Worm (Caenorhabditis elegans) whole organism, L2 larva: ENCODE measurements around the gene K02C4.2.

Experiments
- C34F6.9 ChIP-seq: fragments of 150-350 bp; optimal IDR thresholded peaks from 2 replicates; lab custom pipeline; 2014; ENCODE audit warnings: missing biosample characterization, missing genetic modification characterization
- F13H6.1 ChIP-seq: sonication (generic microtip); optimal IDR thresholded peaks from 2 replicates; lab custom pipeline; 2016; ENCODE audit warnings: missing genetic modification characterization, missing compliant biosample characterization
- R02D3.7 ChIP-seq: fragments of 150-350 bp; optimal IDR thresholded peaks from 2 replicates; lab custom pipeline; 2014; ENCODE audit warnings: missing biosample characterization, missing genetic modification characterization
- Y55F3AM.14 ChIP-seq: fragments of 200-800 bp; sonication (Bioruptor generic); optimal IDR thresholded peaks from 2 replicates; lab custom pipeline; 2018; ENCODE audit warnings: mild to moderate bottlenecking, missing genetic modification characterization, missing compliant biosample characterization
- ZK546.5 ChIP-seq: sonication (generic microtip); optimal IDR thresholded peaks from 2 replicates; lab custom pipeline; 2017; ENCODE audit warnings: missing biosample characterization, missing genetic modification characterization
- alr-1 ChIP-seq: fragments of 150-350 bp; optimal IDR thresholded peaks from 2 replicates; lab custom pipeline; 2014; ENCODE audit warnings: missing biosample characterization, missing genetic modification characterization
- aly-2 ChIP-seq: fragments of 150-350 bp; optimal IDR thresholded peaks from 2 replicates; lab custom pipeline; 2014; ENCODE audit warnings: missing biosample characterization, missing genetic modification characterization
- ama-1 ChIP-seq: fragments of 150-350 bp; optimal IDR thresholded peaks from 2 replicates; lab custom pipeline; 2018; ENCODE audit warnings: inconsistent platforms
- blmp-1 ChIP-seq: sonication (generic microtip); optimal IDR thresholded peaks from 2 replicates; lab custom pipeline; 2017; ENCODE audit warnings: missing genetic modification characterization, mild to moderate bottlenecking, missing compliant biosample characterization, antibody characterized with exemption, moderate library complexity; ENCODE audit not compliant: insufficient read depth
- ceh-16 ChIP-seq: fragments of 150-350 bp; optimal IDR thresholded peaks from 2 replicates; lab custom pipeline; 2014; ENCODE audit warnings: missing biosample characterization, missing genetic modification characterization
- ceh-82 ChIP-seq: fragments of 150-350 bp; optimal IDR thresholded peaks from 2 replicates; lab custom pipeline; 2014; ENCODE audit warnings: missing biosample characterization, missing genetic modification characterization
- crh-2 ChIP-seq: sonication (generic microtip); optimal IDR thresholded peaks from 2 replicates; lab custom pipeline; 2017; ENCODE audit warnings: missing biosample characterization, missing genetic modification characterization
- dmd-4 ChIP-seq: sonication (generic microtip); optimal IDR thresholded peaks from 2 replicates; lab custom pipeline; 2017; ENCODE audit warnings: missing biosample characterization, missing genetic modification characterization
- egl-27 ChIP-seq: sonication (generic microtip); optimal IDR thresholded peaks from 3 replicates; lab custom pipeline; 2017; ENCODE audit warnings: missing biosample characterization, missing genetic modification reagents, missing genetic modification characterization
- elt-1 ChIP-seq: fragments of 150-350 bp; optimal IDR thresholded peaks from 2 replicates; lab custom pipeline; 2014; ENCODE audit warnings: missing biosample characterization, missing genetic modification characterization
- elt-3 ChIP-seq: sonication (generic microtip); optimal IDR thresholded peaks from 2 replicates; lab custom pipeline; 2017; ENCODE audit warnings: missing biosample characterization, missing genetic modification characterization
- fos-1 ChIP-seq: fragments of 150-350 bp; optimal IDR thresholded peaks from 2 replicates; lab custom pipeline; 2014; ENCODE audit warnings: missing biosample characterization, missing genetic modification characterization
- gmeb-1 ChIP-seq: fragments of 150-350 bp; optimal IDR thresholded peaks from 2 replicates; lab custom pipeline; 2014; ENCODE audit warnings: missing biosample characterization, missing genetic modification characterization
- lin-11 ChIP-seq: fragments of 150-350 bp; sonication (generic microtip); optimal IDR thresholded peaks from 2 replicates; lab custom pipeline; 2014; ENCODE audit warnings: missing biosample characterization, missing genetic modification characterization, inconsistent platforms, mixed read lengths
- lin-13 ChIP-seq: fragments of 150-350 bp; optimal IDR thresholded peaks from 2 replicates; lab custom pipeline; 2014; ENCODE audit warnings: missing biosample characterization, missing genetic modification reagents, missing genetic modification characterization
- lin-39 ChIP-seq: fragments of 150-350 bp; optimal IDR thresholded peaks from 2 replicates; lab custom pipeline; 2014; ENCODE audit warnings: missing biosample characterization, missing genetic modification reagents, missing genetic modification characterization
- lsy-2 ChIP-seq, 2 experiments: fragments of 150-350 bp in 1 of 2; sonication (generic microtip) in 1 of 2; optimal IDR thresholded peaks; 2 replicates each; lab custom pipeline; 2014 to 2017; ENCODE audit warnings: missing biosample characterization in 2 of 2, missing genetic modification characterization in 2 of 2
- mab-5 ChIP-seq: fragments of 150-350 bp; optimal IDR thresholded peaks from 2 replicates; lab custom pipeline; 2014; ENCODE audit warnings: missing biosample characterization, missing genetic modification characterization
- mbf-1 ChIP-seq: sonication (generic microtip); optimal IDR thresholded peaks from 2 replicates; lab custom pipeline; 2017; ENCODE audit warnings: missing biosample characterization, missing genetic modification characterization
- mdl-1 ChIP-seq, 2 experiments: fragments of 150-350 bp in 1 of 2; sonication (generic microtip) in 1 of 2; optimal IDR thresholded peaks; 2 replicates each; lab custom pipeline; 2017; ENCODE audit warnings: missing biosample characterization in 2 of 2, missing genetic modification characterization in 2 of 2
- nhr-10 ChIP-seq: sonication (generic microtip); optimal IDR thresholded peaks from 2 replicates; lab custom pipeline; 2017; ENCODE audit warnings: missing biosample characterization, missing genetic modification characterization
- nhr-11 ChIP-seq: fragments of 150-350 bp; optimal IDR thresholded peaks from 2 replicates; lab custom pipeline; 2014; ENCODE audit warnings: missing biosample characterization, missing genetic modification characterization
- nhr-12 ChIP-seq: fragments of 150-350 bp; optimal IDR thresholded peaks from 2 replicates; lab custom pipeline; 2014; ENCODE audit warnings: missing biosample characterization, missing genetic modification characterization
- nhr-129 ChIP-seq: fragments of 150-350 bp; optimal IDR thresholded peaks from 2 replicates; lab custom pipeline; 2014; ENCODE audit warnings: missing biosample characterization, missing genetic modification characterization
- nhr-21 ChIP-seq: fragments of 150-350 bp; optimal IDR thresholded peaks from 2 replicates; lab custom pipeline; 2014; ENCODE audit warnings: missing biosample characterization, missing genetic modification characterization
- nhr-23 ChIP-seq: fragments of 150-350 bp; optimal IDR thresholded peaks from 2 replicates; lab custom pipeline; 2014; ENCODE audit warnings: missing biosample characterization, missing genetic modification reagents, missing genetic modification characterization
- nhr-237 ChIP-seq: fragments of 150-350 bp; optimal IDR thresholded peaks from 2 replicates; lab custom pipeline; 2014; ENCODE audit warnings: missing biosample characterization, missing genetic modification characterization
- nhr-25 ChIP-seq: fragments of 150-350 bp; sonication (generic microtip); optimal IDR thresholded peaks from 3 replicates; lab custom pipeline; 2014; ENCODE audit warnings: missing biosample characterization, missing genetic modification characterization
- nhr-6 ChIP-seq: fragments of 150-350 bp; optimal IDR thresholded peaks from 2 replicates; lab custom pipeline; 2014; ENCODE audit warnings: missing biosample characterization, missing genetic modification characterization
- nhr-77 ChIP-seq: fragments of 150-350 bp; optimal IDR thresholded peaks from 2 replicates; lab custom pipeline; 2014; ENCODE audit warnings: missing biosample characterization, missing genetic modification characterization
- peb-1 ChIP-seq: fragments of 150-350 bp; optimal IDR thresholded peaks from 2 replicates; lab custom pipeline; 2014; ENCODE audit warnings: missing biosample characterization, missing genetic modification characterization
- sem-4 ChIP-seq: fragments of 150-350 bp; optimal IDR thresholded peaks from 2 replicates; lab custom pipeline; 2014; ENCODE audit warnings: missing biosample characterization, missing genetic modification reagents, missing genetic modification characterization
- skn-1 ChIP-seq: sonication (generic microtip); optimal IDR thresholded peaks from 2 replicates; lab custom pipeline; 2017; ENCODE audit warnings: missing biosample characterization, missing genetic modification characterization
- sma-3 ChIP-seq: sonication (generic microtip); optimal IDR thresholded peaks from 2 replicates; lab custom pipeline; 2016; ENCODE audit warnings: missing genetic modification reagents, missing genetic modification characterization, missing compliant biosample characterization
- sma-9 ChIP-seq, 2 experiments: fragments of 150-350 bp in 1 of 2; sonication (generic microtip) in 1 of 2; optimal IDR thresholded peaks; 2 replicates each; lab custom pipeline; 2014 to 2016; ENCODE audit warnings: missing genetic modification characterization in 2 of 2, mild to moderate bottlenecking in 1 of 2, missing biosample characterization in 1 of 2, missing compliant biosample characterization in 1 of 2, missing genetic modification reagents in 1 of 2, moderate library complexity in 1 of 2
- snpc-4 ChIP-seq: fragments of 150-350 bp; optimal IDR thresholded peaks from 2 replicates; lab custom pipeline; 2014; ENCODE audit warnings: missing biosample characterization, missing genetic modification characterization
- unc-39 ChIP-seq: fragments of 150-350 bp; optimal IDR thresholded peaks from 2 replicates; lab custom pipeline; 2014; ENCODE audit warnings: missing biosample characterization, missing genetic modification characterization
- unc-55 ChIP-seq: fragments of 150-350 bp; sonication (generic microtip); optimal IDR thresholded peaks from 3 replicates; lab custom pipeline; 2014; ENCODE audit warnings: missing biosample characterization, missing genetic modification reagents, missing genetic modification characterization
- unc-62 ChIP-seq: fragments of 150-350 bp; optimal IDR thresholded peaks from 2 replicates; lab custom pipeline; 2014; ENCODE audit warnings: missing biosample characterization, missing genetic modification reagents, missing genetic modification characterization
- zag-1 ChIP-seq: fragments of 150-350 bp; optimal IDR thresholded peaks from 2 replicates; lab custom pipeline; 2014; ENCODE audit warnings: missing biosample characterization, missing genetic modification characterization
- ztf-1 ChIP-seq: fragments of 200-800 bp; sonication (Bioruptor generic); conservative IDR thresholded peaks from 2 replicates; pipeline ENCODE4 v1.3.6; 2022; ENCODE audit warnings: missing genetic modification characterization, missing compliant biosample characterization
- ztf-11 ChIP-seq: sonication (generic microtip); optimal IDR thresholded peaks from 2 replicates; lab custom pipeline; 2017; ENCODE audit warnings: missing biosample characterization, missing genetic modification characterization
- ztf-4 ChIP-seq: fragments of 150-350 bp; optimal IDR thresholded peaks from 2 replicates; lab custom pipeline; 2014; ENCODE audit warnings: missing biosample characterization, missing genetic modification characterization

Gene K02C4.2

DNA sequence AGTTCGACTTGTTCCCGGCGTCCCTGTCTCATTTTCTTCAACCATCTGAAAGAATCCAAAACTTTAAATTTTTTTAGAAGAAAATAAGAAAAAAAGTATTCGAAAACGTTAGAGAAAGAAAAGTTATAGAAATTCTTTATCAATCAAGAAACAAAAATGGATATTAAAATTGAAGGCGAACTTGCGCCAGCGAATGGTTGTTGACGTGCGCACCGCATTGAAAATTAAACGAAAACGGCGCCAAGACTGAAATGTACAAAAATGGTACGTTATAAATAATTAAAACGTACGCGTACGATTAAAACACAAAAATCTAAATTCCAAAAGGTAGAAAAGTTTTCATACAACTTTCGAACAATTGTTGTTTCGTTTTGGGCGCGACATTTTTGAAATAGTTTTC, 11.2 kb downstream of the K02C4.2 start, which contains the start of gene K02C4.3 (continued):
- peak; percentile 40 for TF ChIP-seq mab-5 (tag; lab: Kevin White, UChicago)
- no peak for TF ChIP-seq unc-39
- peak; percentile 66 for TF ChIP-seq nhr-25
- no peak for TF ChIP-seq Y55F3AM.14 (GFP tag; lab: Kevin White, UChicago)
- TF ChIP-seq nhr-10: no peak
- no peak for TF ChIP-seq unc-62 (GFP tag; lab: Kevin White, UChicago)
- no peak for TF ChIP-seq nhr-12 (tag; lab: Kevin White, UChicago)
- TF ChIP-seq crh-2 (tag; lab: Kevin White, UChicago): peak; percentile 83
- no peak for TF ChIP-seq nhr-77
- no peak for TF ChIP-seq nhr-237 (tag; lab: Kevin White, UChicago)
- TF ChIP-seq C34F6.9 (tag; lab: Kevin White, UChicago): peak; percentile 81

DNA sequence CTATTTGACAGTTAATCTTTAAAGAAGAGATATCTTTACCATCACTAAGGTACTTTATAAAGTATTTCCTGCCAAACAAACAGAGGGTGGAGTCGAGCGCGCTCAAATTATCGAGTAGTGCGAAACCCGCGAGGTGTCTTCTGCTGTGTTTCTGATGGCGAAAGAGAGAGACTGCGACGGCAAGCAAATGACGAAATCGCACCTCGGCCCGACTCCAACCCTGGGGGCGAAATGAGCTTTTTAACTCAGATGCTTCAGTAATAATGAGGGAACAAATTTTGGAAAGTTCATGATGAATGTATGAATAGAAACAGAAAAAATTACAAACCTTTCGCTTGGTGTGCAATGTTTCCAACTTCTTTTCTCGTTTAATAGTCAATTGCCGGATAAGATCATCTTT, 16.0 kb downstream of the K02C4.2 start:
- TF ChIP-seq blmp-1 (tag; lab: Kevin White, UChicago): peak; percentile 28
- TF ChIP-seq unc-39: no peak
- peak; percentile 98 for TF ChIP-seq snpc-4 (tag; lab: Kevin White, UChicago)
- peak; percentile 63 for TF ChIP-seq F13H6.1 (tag; lab: Kevin White, UChicago)
- TF ChIP-seq ztf-11 (tag; lab: Kevin White, UChicago): no peak
- peak; percentile 69 for TF ChIP-seq crh-2 (tag; lab: Kevin White, UChicago)
- TF ChIP-seq sem-4 (tag; lab: Kevin White, UChicago): no peak
- peak; percentile 63 for TF ChIP-seq egl-27 (tag; lab: Kevin White, UChicago)
- peak; percentile 24 to 34 for TF ChIP-seq mdl-1 (tag; optimal IDR thresholded peaks at IDR 0.05; lab: Kevin White, UChicago)
- no peak for TF ChIP-seq zag-1 (tag; lab: Kevin White, UChicago)
- TF ChIP-seq Y55F3AM.14 (GFP tag; lab: Kevin White, UChicago): no peak
- TF ChIP-seq nhr-11 (tag; lab: Kevin White, UChicago): no peak
- peak; percentile 74 for TF ChIP-seq gmeb-1
- peak; percentile 84 for TF ChIP-seq ama-1
- TF ChIP-seq peb-1 (tag; lab: Kevin White, UChicago): no peak
- no peak for TF ChIP-seq R02D3.7 (tag; lab: Kevin White, UChicago)
- TF ChIP-seq skn-1 (tag; lab: Kevin White, UChicago): peak; percentile 14
- TF ChIP-seq ztf-4 (tag; lab: Kevin White, UChicago): no peak
- TF ChIP-seq elt-3 (tag; lab: Kevin White, UChicago): no peak
- TF ChIP-seq sma-9 (GFP tag; optimal IDR thresholded peaks at IDR 0.05; lab: Kevin White, UChicago): peak; percentile 67
- TF ChIP-seq sma-9 (tag; optimal IDR thresholded peaks at IDR 0.05; lab: Kevin White, UChicago): no peak
- TF ChIP-seq elt-1: no peak
- TF ChIP-seq lin-39: no peak
- no peak for TF ChIP-seq dmd-4 (tag; lab: Kevin White, UChicago)
- peak; percentile 85 for TF ChIP-seq nhr-129 (tag; lab: Kevin White, UChicago)
- TF ChIP-seq C34F6.9 (tag; lab: Kevin White, UChicago): peak; percentile 18
- TF ChIP-seq nhr-25: peak; percentile 59
- TF ChIP-seq sma-3 (GFP tag; lab: Kevin White, UChicago): peak; percentile 84
- no peak for TF ChIP-seq aly-2
- TF ChIP-seq nhr-10: no peak
- no peak for TF ChIP-seq nhr-12 (tag; lab: Kevin White, UChicago)
- no peak for TF ChIP-seq mab-5 (tag; lab: Kevin White, UChicago)
- TF ChIP-seq lin-13 (GFP tag; lab: Kevin White, UChicago): peak; percentile 71
- no peak for TF ChIP-seq alr-1 (tag; lab: Kevin White, UChicago)
- TF ChIP-seq ztf-1 (GFP tag; lab: Robert Waterston, UW): no peak
- no peak for TF ChIP-seq nhr-77
- TF ChIP-seq ceh-82 (tag; lab: Kevin White, UChicago): no peak
- TF ChIP-seq unc-62 (GFP tag; lab: Kevin White, UChicago): no peak
- TF ChIP-seq ceh-16 (tag; lab: Kevin White, UChicago): peak; percentile 12
- no peak for TF ChIP-seq nhr-23 (tag; lab: Kevin White, UChicago)
- no peak for TF ChIP-seq nhr-6 (tag; lab: Kevin White, UChicago)
- TF ChIP-seq lin-11 (tag; lab: Kevin White, UChicago): no peak
- TF ChIP-seq nhr-237 (tag; lab: Kevin White, UChicago): no peak
- TF ChIP-seq mbf-1 (tag; lab: Kevin White, UChicago): no peak
- TF ChIP-seq nhr-21 (tag; lab: Kevin White, UChicago): peak; percentile 55
- TF ChIP-seq fos-1 (tag; lab: Kevin White, UChicago): peak; percentile 78
- TF ChIP-seq ZK546.5 (tag; lab: Kevin White, UChicago): no peak
- peak; percentile 64 for TF ChIP-seq unc-55
- peak; percentile 51 for TF ChIP-seq lsy-2 (tag; optimal IDR thresholded peaks at IDR 0.05; lab: Kevin White, UChicago)
